Worm (Caenorhabditis elegans) whole organism, mixed stage, embryonic: ENCODE measurements around the gene mks-1.

Source experiments
- nhr-76 ChIP-seq: sonication (generic microtip); optimal IDR thresholded peaks from 2 replicates; lab custom pipeline; 2017; ENCODE audit warnings: missing biosample characterization, missing genetic modification characterization
- pha-4 ChIP-seq: fragments of 150-350 bp; optimal IDR thresholded peaks from 2 replicates; lab custom pipeline; 2018; ENCODE audit warnings: missing biosample characterization, missing genetic modification reagents, missing genetic modification characterization

DNA sequence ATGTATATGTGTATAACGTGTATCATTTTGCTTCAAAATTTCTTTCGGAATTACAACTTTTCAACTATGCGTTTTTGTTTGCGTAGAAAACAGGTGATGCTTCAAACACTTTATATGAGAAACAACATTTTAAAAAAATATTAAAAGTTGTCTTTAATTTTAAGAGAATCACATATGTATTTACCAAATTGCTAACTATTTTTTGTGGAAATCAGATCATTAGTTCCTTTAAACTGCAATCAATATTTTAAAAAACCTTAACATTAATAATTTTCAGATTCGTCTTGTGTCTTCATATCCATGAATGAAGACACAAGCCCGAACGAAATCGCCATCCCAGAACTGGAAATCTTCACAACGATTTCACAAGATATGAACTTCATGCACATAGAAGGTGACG, 33.2 kb upstream of the mks-1 start, which contains the start of gene C44B11.6:
- no peak for TF ChIP-seq pha-4 (tag; lab: Kevin White, UChicago)
- TF ChIP-seq nhr-76 (tag; lab: Kevin White, UChicago): no peak
